Fruit fly (Drosophila melanogaster) whole organism, embryonic: ENCODE measurements around the gene Pbgs.

Source experiments
- ATbp ChIP-seq: fragments of 200-800 bp; sonication (Bioruptor generic); optimal IDR thresholded peaks from 2 replicates; lab custom pipeline; 2017; ENCODE audit warnings: missing biosample characterization, mild to moderate bottlenecking, missing genetic modification characterization, missing genetic modification reagents
- Adf1 ChIP-seq: fragments of 200-800 bp; sonication (Bioruptor generic); IDR thresholded peaks from 2 replicates; pipeline ENCODE4 v1.3.6; 2022; ENCODE audit warnings: missing biosample characterization, missing genetic modification characterization
- C15 ChIP-seq: fragments of 200-800 bp; sonication (Bioruptor generic); IDR thresholded peaks from 3 replicates; pipeline ENCODE4 v1.3.6; 2022; ENCODE audit warnings: missing biosample characterization, missing genetic modification characterization
- CG10654 ChIP-seq: fragments of 200-800 bp; sonication (Bioruptor generic); optimal IDR thresholded peaks from 2 replicates; lab custom pipeline; 2016; ENCODE audit warnings: missing biosample characterization, missing genetic modification characterization
- CG11504 ChIP-seq: fragments of 200-800 bp; sonication (Bioruptor generic); optimal IDR thresholded peaks from 3 replicates; lab custom pipeline; 2019; ENCODE audit warnings: missing biosample characterization, mild to moderate bottlenecking, missing genetic modification characterization, moderate library complexity
- CG11695 ChIP-seq: fragments of 200-800 bp; sonication (Bioruptor generic); IDR thresholded peaks from 3 replicates; pipeline ENCODE4 v1.3.6; 2022; ENCODE audit warnings: missing biosample characterization, missing genetic modification characterization
- CG13123 ChIP-seq: fragments of 200-800 bp; sonication (Bioruptor generic); optimal IDR thresholded peaks from 2 replicates; lab custom pipeline; 2016; ENCODE audit warnings: missing biosample characterization, missing genetic modification characterization
- CG14014 ChIP-seq: fragments of 200-800 bp; sonication (Bioruptor generic); IDR thresholded peaks from 2 replicates; pipeline ENCODE4 v1.3.6; 2022; ENCODE audit warnings: missing biosample characterization, missing genetic modification characterization
- CG16779 ChIP-seq: fragments of 200-800 bp; sonication (Bioruptor generic); IDR thresholded peaks from 2 replicates; pipeline ENCODE4 v1.3.6; 2022; ENCODE audit warnings: missing biosample characterization, missing genetic modification characterization
- CG17328 ChIP-seq: fragments of 200-800 bp; sonication (Bioruptor generic); IDR thresholded peaks from 2 replicates; pipeline ENCODE4 v1.3.6; 2022; ENCODE audit warnings: missing biosample characterization, missing genetic modification characterization
- CG17359 ChIP-seq: fragments of 200-800 bp; sonication (Bioruptor generic); optimal IDR thresholded peaks from 3 replicates; lab custom pipeline; 2018; ENCODE audit warnings: missing biosample characterization, mild to moderate bottlenecking, missing genetic modification characterization, moderate library complexity
- CG18262 ChIP-seq: fragments of 200-800 bp; optimal IDR thresholded peaks from 3 replicates; lab custom pipeline; 2019; ENCODE audit warnings: missing biosample characterization, mild to moderate bottlenecking, missing genetic modification characterization, moderate library complexity
- CG30020 ChIP-seq: fragments of 200-800 bp; optimal IDR thresholded peaks from 2 replicates; lab custom pipeline; 2019; ENCODE audit warnings: missing biosample characterization, mild to moderate bottlenecking, missing genetic modification characterization, moderate library complexity
- CG32532 ChIP-seq: fragments of 200-800 bp; sonication (Bioruptor generic); IDR thresholded peaks from 2 replicates; pipeline ENCODE4 v1.3.6; 2022; ENCODE audit warnings: missing biosample characterization, missing genetic modification characterization
- CG4328 ChIP-seq: fragments of 200-800 bp; sonication (Bioruptor generic); optimal IDR thresholded peaks from 3 replicates; lab custom pipeline; 2017; ENCODE audit warnings: missing biosample characterization, missing genetic modification reagents, missing genetic modification characterization
- CG7839 ChIP-seq: fragments of 200-800 bp; sonication (Bioruptor generic); optimal IDR thresholded peaks from 3 replicates; lab custom pipeline; 2018; ENCODE audit warnings: missing biosample characterization, mild to moderate bottlenecking, missing genetic modification characterization, moderate library complexity
- CG8924 ChIP-seq: fragments of 200-800 bp; optimal IDR thresholded peaks from 3 replicates; lab custom pipeline; 2019; ENCODE audit warnings: missing biosample characterization, mild to moderate bottlenecking, missing genetic modification characterization, moderate library complexity
- Chrac-16 ChIP-seq: fragments of 200-800 bp; sonication (Bioruptor generic); optimal IDR thresholded peaks from 3 replicates; lab custom pipeline; 2016; ENCODE audit warnings: missing biosample characterization, missing genetic modification characterization
- Dfd ChIP-seq, 2 experiments: fragments of >200 bp; optimal IDR thresholded peaks; 2 replicates each; lab custom pipeline; 2017; ENCODE audit warnings: missing biosample characterization in 2 of 2, missing genetic modification characterization in 2 of 2
- Drgx ChIP-seq: fragments of 200-800 bp; sonication (Bioruptor generic); IDR thresholded peaks from 2 replicates; pipeline ENCODE4 v1.3.6; 2022; ENCODE audit warnings: missing biosample characterization, missing genetic modification characterization
- ERR ChIP-seq: fragments of 200-800 bp; sonication (Bioruptor generic); optimal IDR thresholded peaks from 2 replicates; lab custom pipeline; 2016; ENCODE audit warnings: missing biosample characterization, missing genetic modification characterization
- Fer3 ChIP-seq: fragments of 200-800 bp; sonication (Bioruptor generic); optimal IDR thresholded peaks from 2 replicates; lab custom pipeline; 2018; ENCODE audit warnings: missing biosample characterization, mild to moderate bottlenecking, missing genetic modification characterization, moderate library complexity
- H2.0 ChIP-seq: fragments of 200-800 bp; sonication (Bioruptor generic); IDR thresholded peaks from 2 replicates; pipeline ENCODE4 v1.3.6; 2022; ENCODE audit warnings: missing biosample characterization, missing genetic modification characterization
- Mad ChIP-seq: fragments of 200-800 bp; sonication (Bioruptor generic); optimal IDR thresholded peaks from 2 replicates; lab custom pipeline; 2016; ENCODE audit warnings: missing biosample characterization, missing genetic modification characterization
- Med ChIP-seq: fragments of 200-800 bp; sonication (Bioruptor generic); peaks from one replicate; lab custom pipeline; 2016; ENCODE audit warnings: missing biosample characterization, missing genetic modification characterization, mild to moderate bottlenecking, inconsistent platforms, moderate library complexity
- Meics ChIP-seq: fragments of 200-800 bp; sonication (Bioruptor generic); optimal IDR thresholded peaks from 2 replicates; lab custom pipeline; 2017; ENCODE audit warnings: missing biosample characterization, mild to moderate bottlenecking, missing genetic modification characterization
- Opbp ChIP-seq: fragments of 200-800 bp; sonication (Bioruptor generic); IDR thresholded peaks from 3 replicates; pipeline ENCODE4 v1.3.6; 2022; ENCODE audit warnings: missing biosample characterization, missing genetic modification characterization; ENCODE audit not compliant: partially characterized antibody
- PHDP ChIP-seq: fragments of 200-800 bp; sonication (Bioruptor generic); optimal IDR thresholded peaks from 3 replicates; lab custom pipeline; 2018; ENCODE audit warnings: missing biosample characterization, mild to moderate bottlenecking, missing genetic modification characterization, moderate library complexity
- Rfx ChIP-seq: fragments of 200-800 bp; sonication (Bioruptor generic); IDR thresholded peaks from 2 replicates; pipeline ENCODE4 v1.3.6; 2022; ENCODE audit warnings: missing biosample characterization, missing genetic modification characterization
- al ChIP-seq: fragments of 200-800 bp; sonication (Bioruptor generic); IDR thresholded peaks from 2 replicates; pipeline ENCODE4 v1.3.6; 2022; ENCODE audit warnings: missing biosample characterization, missing genetic modification characterization
- chinmo ChIP-seq: fragments of 200-800 bp; sonication (Bioruptor generic); IDR thresholded peaks from 4 replicates; pipeline ENCODE4 v1.3.6; 2022; ENCODE audit warnings: missing biosample characterization, missing genetic modification characterization; ENCODE audit not compliant: partially characterized antibody
- crol ChIP-seq: fragments of 200-800 bp; sonication (Bioruptor generic); IDR thresholded peaks from 2 replicates; pipeline ENCODE4 v1.3.6; 2022; ENCODE audit warnings: missing biosample characterization, missing genetic modification characterization
- en ChIP-seq: fragments of 200-800 bp; sonication (Bioruptor generic); optimal IDR thresholded peaks from 2 replicates; lab custom pipeline; 2016; ENCODE audit warnings: missing biosample characterization, missing genetic modification characterization
- esg ChIP-seq: fragments of 200-800 bp; sonication (Bioruptor generic); conservative IDR thresholded peaks from 2 replicates; pipeline ENCODE4 v1.3.6; 2022; ENCODE audit warnings: missing biosample characterization, missing genetic modification characterization
- eve ChIP-seq, 2 experiments: fragments of >200 bp; optimal IDR thresholded peaks; 2 replicates each; lab custom pipeline; 2017; ENCODE audit warnings: missing biosample characterization in 2 of 2, missing genetic modification characterization in 2 of 2
- fd3F ChIP-seq: fragments of 200-800 bp; sonication (Bioruptor generic); optimal IDR thresholded peaks from 2 replicates; lab custom pipeline; 2018; ENCODE audit warnings: missing biosample characterization, mild to moderate bottlenecking, missing genetic modification characterization, moderate library complexity
- gsb-n ChIP-seq: fragments of 200-800 bp; sonication (Bioruptor generic); optimal IDR thresholded peaks from 3 replicates; lab custom pipeline; 2018; ENCODE audit warnings: missing biosample characterization, mild to moderate bottlenecking, missing genetic modification characterization
- jigr1 ChIP-seq: fragments of 200-800 bp; sonication (Bioruptor generic); IDR thresholded peaks from 3 replicates; pipeline ENCODE4 v1.3.6; 2022; ENCODE audit warnings: missing biosample characterization, missing genetic modification characterization
- lab ChIP-seq: fragments of 200-800 bp; sonication (Bioruptor generic); optimal IDR thresholded peaks from 3 replicates; lab custom pipeline; 2017; ENCODE audit warnings: missing biosample characterization, missing genetic modification characterization, mild to moderate bottlenecking, moderate library complexity, missing genetic modification reagents
- nmo ChIP-seq: fragments of 200-800 bp; sonication (Bioruptor generic); optimal IDR thresholded peaks from 2 replicates; lab custom pipeline; 2018; ENCODE audit warnings: missing biosample characterization, mild to moderate bottlenecking, missing genetic modification characterization, moderate library complexity
- pan ChIP-seq, 4 experiments: fragments of >200 bp in 3 of 4; fragments of 200-800 bp in 1 of 4; sonication (Bioruptor generic) in 1 of 4; optimal IDR thresholded peaks in 3 of 4; IDR thresholded peaks in 1 of 4; 2 replicates each; pipeline versions ENCODE4 v1.3.6 to Lab custom; 2017 to 2022; ENCODE audit warnings: missing biosample characterization in 2 of 4, missing genetic modification characterization in 2 of 4, mixed read lengths in 1 of 4
- prd ChIP-seq, 3 experiments: fragments of >200 bp in 2 of 3; fragments of 200-800 bp in 1 of 3; sonication (Bioruptor generic) in 1 of 3; optimal IDR thresholded peaks in 2 of 3; IDR thresholded peaks in 1 of 3; 2 replicates in 2 of 3; 3 replicates in 1 of 3; pipeline versions ENCODE4 v1.3.6 to Lab custom; 2017 to 2022; ENCODE audit warnings: missing biosample characterization in 1 of 3, missing genetic modification characterization in 1 of 3
- scrt ChIP-seq: fragments of 200-800 bp; sonication (Bioruptor generic); optimal IDR thresholded peaks from 2 replicates; lab custom pipeline; 2018; ENCODE audit warnings: missing biosample characterization, mild to moderate bottlenecking, missing genetic modification characterization, moderate library complexity
- seq ChIP-seq: fragments of 200-800 bp; sonication (Bioruptor generic); IDR thresholded peaks from 2 replicates; pipeline ENCODE4 v1.3.6; 2022; ENCODE audit warnings: missing biosample characterization, missing genetic modification characterization
- slou ChIP-seq: fragments of 200-800 bp; sonication (Bioruptor generic); optimal IDR thresholded peaks from 3 replicates; lab custom pipeline; 2016; ENCODE audit warnings: missing biosample characterization, missing genetic modification characterization
- sug ChIP-seq: fragments of 200-800 bp; optimal IDR thresholded peaks from 2 replicates; lab custom pipeline; 2019; ENCODE audit warnings: missing biosample characterization, mild to moderate bottlenecking, missing genetic modification characterization, moderate library complexity

Pbgs gene

dm6 chr3L:12223635-12224016, 47.5 kb downstream of the Pbgs start (continued):
- TF ChIP-seq prd (optimal IDR thresholded peaks at IDR 0.05; lab: Kevin White, UChicago): no peak
- peak; percentile 45; the same call in 1 of the 3 replicates for TF ChIP-seq prd (GFP tag; IDR thresholded peaks at IDR 0.05; lab: Robert Waterston, UW)
- TF ChIP-seq Meics (GFP tag; lab: Kevin White, UChicago): peak; percentile 38
- peak; percentile 36; the same call in 1 of the 3 replicates for TF ChIP-seq CG11695 (GFP tag; lab: Robert Waterston, UW)
- no peak for TF ChIP-seq al (GFP tag; lab: Robert Waterston, UW)
- TF ChIP-seq ERR: no peak
- peak; percentile 8 for TF ChIP-seq CG7839 (tag; lab: Kevin White, UChicago)
- no peak for TF ChIP-seq CG30020

dm6 chr3L:12222945-12223634, 48.1 kb downstream of the Pbgs start:
- TF ChIP-seq pan (optimal IDR thresholded peaks at IDR 0.05; lab: Kevin White, UChicago) (no peak), pan (GFP tag; optimal IDR thresholded peaks at IDR 0.05 in 1 of 2, IDR thresholded peaks at IDR 0.05 in 1 of 2) (peak in 1 of 2 experiments; percentile 66), nmo (peak; percentile 48), ATbp (GFP tag; lab: Kevin White, UChicago) (peak; percentile 6), CG13123 (no peak), fd3F (GFP tag; lab: Kevin White, UChicago) (no peak), CG14014 (GFP tag; lab: Robert Waterston, UW) (peak; percentile 62; the same call in 1 of the 2 replicates), crol (GFP tag; lab: Robert Waterston, UW) (peak; percentile 89), lab (GFP tag; lab: Kevin White, UChicago) (peak; percentile 63), PHDP (tag; lab: Kevin White, UChicago) (peak; percentile 72), CG32532 (GFP tag; lab: Robert Waterston, UW) (peak; percentile 39; the same call in 1 of the 2 replicates), Fer3 (peak; percentile 29), en (GFP tag; lab: Kevin White, UChicago) (no peak), CG4328 (GFP tag; lab: Kevin White, UChicago) (no peak), eve (GFP tag; optimal IDR thresholded peaks at IDR 0.05; lab: Kevin White, UChicago) (peak in 1 of 2 experiments; percentile 54), H2.0 (peak; percentile 35; the same call in 1 of the 2 replicates), Dfd (GFP tag; optimal IDR thresholded peaks at IDR 0.05; lab: Kevin White, UChicago) (no peak), gsb-n (tag; lab: Kevin White, UChicago) (no peak), Drgx (peak; percentile 18; the same call in 1 of the 2 replicates), jigr1 (GFP tag; lab: Robert Waterston, UW) (no peak), CG8924 (tag; lab: Kevin White, UChicago) (peak; percentile 46), esg (GFP tag; lab: Robert Waterston, UW) (peak; percentile 43; the same call in 1 of the 2 replicates), prd (optimal IDR thresholded peaks at IDR 0.05; lab: Kevin White, UChicago) (no peak), prd (GFP tag; IDR thresholded peaks at IDR 0.05; lab: Robert Waterston, UW) (0 out of 3 replicates have a peak, but pooled peaks have one; percentile 6), CG10654 (GFP tag; lab: Kevin White, UChicago) (no peak), Rfx (GFP tag; lab: Robert Waterston, UW) (peak; percentile 65), CG17328 (GFP tag; lab: Robert Waterston, UW) (peak; percentile 58), sug (tag; lab: Kevin White, UChicago) (peak; percentile 12), slou (GFP tag; lab: Kevin White, UChicago) (no peak), CG11504 (tag; lab: Kevin White, UChicago) (peak; percentile 62), CG18262 (peak; percentile 56), scrt (GFP tag; lab: Kevin White, UChicago) (peak; percentile 51), Chrac-16 (GFP tag; lab: Kevin White, UChicago) (no peak), CG16779 (peak; percentile 6; the same call in 1 of the 2 replicates), Med (GFP tag; lab: Kevin White, UChicago) (peak; percentile 78), Adf1 (no peak), Opbp (GFP tag; lab: Robert Waterston, UW) (no peak), seq (GFP tag; lab: Robert Waterston, UW) (0 out of 2 replicates have a peak, but pooled peaks have one; percentile 7), C15 (GFP tag; lab: Robert Waterston, UW) (no peak), chinmo (peak; percentile 77; the same call in 2 of the 4 replicates), CG17359 (tag; lab: Kevin White, UChicago) (peak; percentile 28), Mad (no peak)
